Worm (Caenorhabditis elegans) whole organism, L2 larva: ENCODE measurements around the gene dgk-5.

ENCODE experiments used
- C34F6.9 ChIP-seq: fragments of 150-350 bp; optimal IDR thresholded peaks from 2 replicates; lab custom pipeline; 2014; ENCODE audit warnings: missing biosample characterization, missing genetic modification characterization
- F13H6.1 ChIP-seq: sonication (generic microtip); optimal IDR thresholded peaks from 2 replicates; lab custom pipeline; 2016; ENCODE audit warnings: missing genetic modification characterization, missing compliant biosample characterization
- R02D3.7 ChIP-seq: fragments of 150-350 bp; optimal IDR thresholded peaks from 2 replicates; lab custom pipeline; 2014; ENCODE audit warnings: missing biosample characterization, missing genetic modification characterization
- Y55F3AM.14 ChIP-seq: fragments of 200-800 bp; sonication (Bioruptor generic); optimal IDR thresholded peaks from 2 replicates; lab custom pipeline; 2018; ENCODE audit warnings: mild to moderate bottlenecking, missing genetic modification characterization, missing compliant biosample characterization
- ZK546.5 ChIP-seq: sonication (generic microtip); optimal IDR thresholded peaks from 2 replicates; lab custom pipeline; 2017; ENCODE audit warnings: missing biosample characterization, missing genetic modification characterization
- alr-1 ChIP-seq: fragments of 150-350 bp; optimal IDR thresholded peaks from 2 replicates; lab custom pipeline; 2014; ENCODE audit warnings: missing biosample characterization, missing genetic modification characterization
- aly-2 ChIP-seq: fragments of 150-350 bp; optimal IDR thresholded peaks from 2 replicates; lab custom pipeline; 2014; ENCODE audit warnings: missing biosample characterization, missing genetic modification characterization
- blmp-1 ChIP-seq: sonication (generic microtip); optimal IDR thresholded peaks from 2 replicates; lab custom pipeline; 2017; ENCODE audit warnings: missing genetic modification characterization, mild to moderate bottlenecking, missing compliant biosample characterization, antibody characterized with exemption, moderate library complexity; ENCODE audit not compliant: insufficient read depth
- ceh-82 ChIP-seq: fragments of 150-350 bp; optimal IDR thresholded peaks from 2 replicates; lab custom pipeline; 2014; ENCODE audit warnings: missing biosample characterization, missing genetic modification characterization
- crh-2 ChIP-seq: sonication (generic microtip); optimal IDR thresholded peaks from 2 replicates; lab custom pipeline; 2017; ENCODE audit warnings: missing biosample characterization, missing genetic modification characterization
- dmd-4 ChIP-seq: sonication (generic microtip); optimal IDR thresholded peaks from 2 replicates; lab custom pipeline; 2017; ENCODE audit warnings: missing biosample characterization, missing genetic modification characterization
- egl-27 ChIP-seq: sonication (generic microtip); optimal IDR thresholded peaks from 3 replicates; lab custom pipeline; 2017; ENCODE audit warnings: missing biosample characterization, missing genetic modification reagents, missing genetic modification characterization
- elt-3 ChIP-seq: sonication (generic microtip); optimal IDR thresholded peaks from 2 replicates; lab custom pipeline; 2017; ENCODE audit warnings: missing biosample characterization, missing genetic modification characterization
- fos-1 ChIP-seq: fragments of 150-350 bp; optimal IDR thresholded peaks from 2 replicates; lab custom pipeline; 2014; ENCODE audit warnings: missing biosample characterization, missing genetic modification characterization
- lin-11 ChIP-seq: fragments of 150-350 bp; sonication (generic microtip); optimal IDR thresholded peaks from 2 replicates; lab custom pipeline; 2014; ENCODE audit warnings: missing biosample characterization, missing genetic modification characterization, inconsistent platforms, mixed read lengths
- lin-13 ChIP-seq: fragments of 150-350 bp; optimal IDR thresholded peaks from 2 replicates; lab custom pipeline; 2014; ENCODE audit warnings: missing biosample characterization, missing genetic modification reagents, missing genetic modification characterization
- lin-39 ChIP-seq: fragments of 150-350 bp; optimal IDR thresholded peaks from 2 replicates; lab custom pipeline; 2014; ENCODE audit warnings: missing biosample characterization, missing genetic modification reagents, missing genetic modification characterization
- lsy-2 ChIP-seq, 2 experiments: fragments of 150-350 bp in 1 of 2; sonication (generic microtip) in 1 of 2; optimal IDR thresholded peaks; 2 replicates each; lab custom pipeline; 2014 to 2017; ENCODE audit warnings: missing biosample characterization in 2 of 2, missing genetic modification characterization in 2 of 2
- mdl-1 ChIP-seq, 2 experiments: fragments of 150-350 bp in 1 of 2; sonication (generic microtip) in 1 of 2; optimal IDR thresholded peaks; 2 replicates each; lab custom pipeline; 2017; ENCODE audit warnings: missing biosample characterization in 2 of 2, missing genetic modification characterization in 2 of 2
- nhr-10 ChIP-seq: sonication (generic microtip); optimal IDR thresholded peaks from 2 replicates; lab custom pipeline; 2017; ENCODE audit warnings: missing biosample characterization, missing genetic modification characterization
- nhr-11 ChIP-seq: fragments of 150-350 bp; optimal IDR thresholded peaks from 2 replicates; lab custom pipeline; 2014; ENCODE audit warnings: missing biosample characterization, missing genetic modification characterization
- nhr-12 ChIP-seq: fragments of 150-350 bp; optimal IDR thresholded peaks from 2 replicates; lab custom pipeline; 2014; ENCODE audit warnings: missing biosample characterization, missing genetic modification characterization
- nhr-129 ChIP-seq: fragments of 150-350 bp; optimal IDR thresholded peaks from 2 replicates; lab custom pipeline; 2014; ENCODE audit warnings: missing biosample characterization, missing genetic modification characterization
- nhr-23 ChIP-seq: fragments of 150-350 bp; optimal IDR thresholded peaks from 2 replicates; lab custom pipeline; 2014; ENCODE audit warnings: missing biosample characterization, missing genetic modification reagents, missing genetic modification characterization
- nhr-237 ChIP-seq: fragments of 150-350 bp; optimal IDR thresholded peaks from 2 replicates; lab custom pipeline; 2014; ENCODE audit warnings: missing biosample characterization, missing genetic modification characterization
- nhr-25 ChIP-seq: fragments of 150-350 bp; sonication (generic microtip); optimal IDR thresholded peaks from 3 replicates; lab custom pipeline; 2014; ENCODE audit warnings: missing biosample characterization, missing genetic modification characterization
- nhr-6 ChIP-seq: fragments of 150-350 bp; optimal IDR thresholded peaks from 2 replicates; lab custom pipeline; 2014; ENCODE audit warnings: missing biosample characterization, missing genetic modification characterization
- nhr-77 ChIP-seq: fragments of 150-350 bp; optimal IDR thresholded peaks from 2 replicates; lab custom pipeline; 2014; ENCODE audit warnings: missing biosample characterization, missing genetic modification characterization
- peb-1 ChIP-seq: fragments of 150-350 bp; optimal IDR thresholded peaks from 2 replicates; lab custom pipeline; 2014; ENCODE audit warnings: missing biosample characterization, missing genetic modification characterization
- sem-4 ChIP-seq: fragments of 150-350 bp; optimal IDR thresholded peaks from 2 replicates; lab custom pipeline; 2014; ENCODE audit warnings: missing biosample characterization, missing genetic modification reagents, missing genetic modification characterization
- skn-1 ChIP-seq: sonication (generic microtip); optimal IDR thresholded peaks from 2 replicates; lab custom pipeline; 2017; ENCODE audit warnings: missing biosample characterization, missing genetic modification characterization
- sma-3 ChIP-seq: sonication (generic microtip); optimal IDR thresholded peaks from 2 replicates; lab custom pipeline; 2016; ENCODE audit warnings: missing genetic modification reagents, missing genetic modification characterization, missing compliant biosample characterization
- sma-9 ChIP-seq, 2 experiments: fragments of 150-350 bp in 1 of 2; sonication (generic microtip) in 1 of 2; optimal IDR thresholded peaks; 2 replicates each; lab custom pipeline; 2014 to 2016; ENCODE audit warnings: missing genetic modification characterization in 2 of 2, mild to moderate bottlenecking in 1 of 2, missing biosample characterization in 1 of 2, missing compliant biosample characterization in 1 of 2, missing genetic modification reagents in 1 of 2, moderate library complexity in 1 of 2
- unc-39 ChIP-seq: fragments of 150-350 bp; optimal IDR thresholded peaks from 2 replicates; lab custom pipeline; 2014; ENCODE audit warnings: missing biosample characterization, missing genetic modification characterization
- unc-55 ChIP-seq: fragments of 150-350 bp; sonication (generic microtip); optimal IDR thresholded peaks from 3 replicates; lab custom pipeline; 2014; ENCODE audit warnings: missing biosample characterization, missing genetic modification reagents, missing genetic modification characterization
- unc-62 ChIP-seq: fragments of 150-350 bp; optimal IDR thresholded peaks from 2 replicates; lab custom pipeline; 2014; ENCODE audit warnings: missing biosample characterization, missing genetic modification reagents, missing genetic modification characterization
- ztf-11 ChIP-seq: sonication (generic microtip); optimal IDR thresholded peaks from 2 replicates; lab custom pipeline; 2017; ENCODE audit warnings: missing biosample characterization, missing genetic modification characterization
- ztf-4 ChIP-seq: fragments of 150-350 bp; optimal IDR thresholded peaks from 2 replicates; lab custom pipeline; 2014; ENCODE audit warnings: missing biosample characterization, missing genetic modification characterization

dgk-5 gene

ce11 chrII:6449656-6450055 is 21.2 kb downstream of the dgk-5 start, which contains the start of gene nhr-22:
Gene nhr-22 (minus strand): TSS chrII:6449792.
- TF ChIP-seq unc-39 (tag; lab: Kevin White, UChicago) (no peak), fos-1 (tag; lab: Kevin White, UChicago) (peak; percentile 62), ztf-4 (no peak), nhr-11 (tag; lab: Kevin White, UChicago) (no peak), blmp-1 (tag; lab: Kevin White, UChicago) (peak; percentile 24), unc-55 (GFP tag; lab: Kevin White, UChicago) (no peak), nhr-12 (no peak), elt-3 (tag; lab: Kevin White, UChicago) (no peak)

- TF ChIP-seq sem-4 (tag; lab: Kevin White, UChicago) (no peak), nhr-23 (tag; lab: Kevin White, UChicago) (no peak), lin-13 (GFP tag; lab: Kevin White, UChicago) (no peak), ceh-82 (tag; lab: Kevin White, UChicago) (no peak), skn-1 (tag; lab: Kevin White, UChicago) (no peak), nhr-11 (tag; lab: Kevin White, UChicago) (no peak), nhr-6 (tag; lab: Kevin White, UChicago) (no peak), ZK546.5 (tag; lab: Kevin White, UChicago) (no peak), lin-39 (no peak), nhr-25 (tag; lab: Kevin White, UChicago) (peak; percentile 47), crh-2 (tag; lab: Kevin White, UChicago) (peak; percentile 27), blmp-1 (tag; lab: Kevin White, UChicago) (no peak), ztf-11 (no peak), mdl-1 (tag; optimal IDR thresholded peaks at IDR 0.05; lab: Kevin White, UChicago) (no peak), dmd-4 (tag; lab: Kevin White, UChicago) (no peak), R02D3.7 (tag; lab: Kevin White, UChicago) (no peak), lsy-2 (tag; optimal IDR thresholded peaks at IDR 0.05; lab: Kevin White, UChicago) (no peak), C34F6.9 (no peak), F13H6.1 (tag; lab: Kevin White, UChicago) (no peak), peb-1 (tag; lab: Kevin White, UChicago) (no peak), unc-62 (no peak), fos-1 (tag; lab: Kevin White, UChicago) (peak; percentile 59), unc-39 (tag; lab: Kevin White, UChicago) (no peak)
Measured at ce11 chrII:6448656-6449055, 22.2 kb downstream of the dgk-5 start.

ce11 chrII:6448189-6448588 is 22.7 kb downstream of the dgk-5 start:
- TF ChIP-seq nhr-25 (tag; lab: Kevin White, UChicago) (peak; percentile 40), sma-3 (peak; percentile 32), unc-39 (tag; lab: Kevin White, UChicago) (no peak), nhr-129 (peak; percentile 37), sma-9 (GFP tag; optimal IDR thresholded peaks at IDR 0.05; lab: Kevin White, UChicago) (peak; percentile 33), sma-9 (tag; optimal IDR thresholded peaks at IDR 0.05; lab: Kevin White, UChicago) (no peak)

- TF ChIP-seq aly-2 (tag; lab: Kevin White, UChicago) (no peak), crh-2 (tag; lab: Kevin White, UChicago) (no peak), lsy-2 (tag; optimal IDR thresholded peaks at IDR 0.05; lab: Kevin White, UChicago) (no peak), lin-39 (no peak), C34F6.9 (no peak), F13H6.1 (tag; lab: Kevin White, UChicago) (no peak), nhr-77 (tag; lab: Kevin White, UChicago) (no peak), nhr-25 (tag; lab: Kevin White, UChicago) (no peak), unc-39 (tag; lab: Kevin White, UChicago) (no peak), lin-11 (tag; lab: Kevin White, UChicago) (no peak), alr-1 (no peak), Y55F3AM.14 (GFP tag; lab: Kevin White, UChicago) (no peak), egl-27 (no peak), nhr-10 (tag; lab: Kevin White, UChicago) (no peak), lin-13 (GFP tag; lab: Kevin White, UChicago) (no peak), nhr-237 (tag; lab: Kevin White, UChicago) (no peak)
Measured at ce11 chrII:6443710-6444109, 27.2 kb downstream of the dgk-5 start, which contains the start of gene K06A1.2. Gene K06A1.2 (plus strand): TSS chrII:6444010.
